Fruit fly (Drosophila melanogaster) whole organism, embryonic: ENCODE results near the gene CG11986.

Source experiments
- CG10267 ChIP-seq: fragments of 200-800 bp; sonication (Bioruptor generic); optimal IDR thresholded peaks from 2 replicates; lab custom pipeline; 2018; ENCODE audit warnings: missing biosample characterization, mild to moderate bottlenecking, missing genetic modification characterization, moderate library complexity
- CG10274 ChIP-seq: fragments of 200-800 bp; sonication (Bioruptor generic); optimal IDR thresholded peaks from 3 replicates; lab custom pipeline; 2017; ENCODE audit warnings: missing biosample characterization, mild to moderate bottlenecking, missing genetic modification characterization
- CG10366 ChIP-seq: fragments of 200-800 bp; sonication (Bioruptor generic); IDR thresholded peaks from 2 replicates; pipeline ENCODE4 v1.3.6; 2022; ENCODE audit warnings: missing biosample characterization, missing genetic modification characterization
- CG10565 ChIP-seq: fragments of 200-800 bp; sonication (Bioruptor generic); optimal IDR thresholded peaks from 3 replicates; lab custom pipeline; 2016; ENCODE audit warnings: missing biosample characterization, mild to moderate bottlenecking, missing genetic modification characterization
- CG1233 ChIP-seq: fragments of 200-800 bp; sonication (Bioruptor generic); optimal IDR thresholded peaks from 4 replicates; lab custom pipeline; 2018; ENCODE audit warnings: missing biosample characterization, mild to moderate bottlenecking, missing genetic modification characterization
- CG12659 ChIP-seq: fragments of 200-800 bp; sonication (Bioruptor generic); optimal IDR thresholded peaks from 3 replicates; lab custom pipeline; 2017; ENCODE audit warnings: mild to moderate bottlenecking, missing biosample characterization, missing genetic modification reagents, missing genetic modification characterization
- CG14860 ChIP-seq: fragments of 200-800 bp; sonication (Bioruptor generic); IDR thresholded peaks from 3 replicates; pipeline ENCODE4 v1.3.6; 2022; ENCODE audit warnings: missing biosample characterization, missing genetic modification characterization; ENCODE audit not compliant: partially characterized antibody
- CG1602 ChIP-seq: fragments of 200-800 bp; sonication (Bioruptor generic); optimal IDR thresholded peaks from 3 replicates; lab custom pipeline; 2016; ENCODE audit warnings: missing biosample characterization, missing genetic modification characterization
- CG1603 ChIP-seq: fragments of 200-800 bp; sonication (Bioruptor generic); optimal IDR thresholded peaks from 2 replicates; lab custom pipeline; 2019; ENCODE audit warnings: missing biosample characterization, mild to moderate bottlenecking, missing genetic modification characterization, moderate library complexity
- CG16813 ChIP-seq: fragments of 200-800 bp; sonication (Bioruptor generic); IDR thresholded peaks from 3 replicates; pipeline ENCODE4 v1.3.6; 2022; ENCODE audit warnings: missing biosample characterization, missing genetic modification characterization; ENCODE audit not compliant: partially characterized antibody
- CG17612 ChIP-seq: fragments of 200-800 bp; sonication (Bioruptor generic); IDR thresholded peaks from 2 replicates; pipeline ENCODE4 v1.3.6; 2022; ENCODE audit warnings: missing biosample characterization, missing genetic modification characterization
- CG18011 ChIP-seq: fragments of 200-800 bp; sonication (Bioruptor generic); optimal IDR thresholded peaks from 2 replicates; lab custom pipeline; 2017; ENCODE audit warnings: missing biosample characterization, missing genetic modification characterization, mild to moderate bottlenecking, moderate library complexity, missing genotype
- CG32532 ChIP-seq: fragments of 200-800 bp; sonication (Bioruptor generic); IDR thresholded peaks from 2 replicates; pipeline ENCODE4 v1.3.6; 2022; ENCODE audit warnings: missing biosample characterization, missing genetic modification characterization
- CG34224 ChIP-seq: fragments of 200-800 bp; sonication (Bioruptor generic); IDR thresholded peaks from 3 replicates; pipeline ENCODE4 v1.3.6; 2022; ENCODE audit warnings: missing biosample characterization, missing genetic modification characterization; ENCODE audit not compliant: partially characterized antibody
- CG4854 ChIP-seq: fragments of 200-800 bp; sonication (Bioruptor generic); optimal IDR thresholded peaks from 2 replicates; lab custom pipeline; 2016; ENCODE audit warnings: missing biosample characterization, missing genetic modification characterization, inconsistent platforms
- CG5953 ChIP-seq: fragments of 200-800 bp; sonication (Bioruptor generic); IDR thresholded peaks from 2 replicates; pipeline ENCODE4 v1.3.6; 2022; ENCODE audit warnings: missing biosample characterization, missing genetic modification characterization
- CG6175 ChIP-seq: fragments of 200-800 bp; sonication (Bioruptor generic); IDR thresholded peaks from 3 replicates; pipeline ENCODE4 v1.3.6; 2022; ENCODE audit warnings: missing biosample characterization, missing genetic modification characterization
- CG7271 ChIP-seq: fragments of 200-800 bp; sonication (Bioruptor generic); optimal IDR thresholded peaks from 2 replicates; lab custom pipeline; 2018; ENCODE audit warnings: missing biosample characterization, mild to moderate bottlenecking, missing genetic modification characterization, moderate library complexity
- CG7372 ChIP-seq: fragments of 200-800 bp; sonication (Bioruptor generic); IDR thresholded peaks from 2 replicates; pipeline ENCODE4 v1.3.6; 2022; ENCODE audit warnings: missing biosample characterization, missing genetic modification characterization
- CG7987 ChIP-seq: fragments of 200-800 bp; sonication (Bioruptor generic); optimal IDR thresholded peaks from 2 replicates; lab custom pipeline; 2018; ENCODE audit warnings: missing biosample characterization, mild to moderate bottlenecking, missing genetic modification characterization, moderate library complexity
- CG8924 ChIP-seq: fragments of 200-800 bp; optimal IDR thresholded peaks from 3 replicates; lab custom pipeline; 2019; ENCODE audit warnings: missing biosample characterization, mild to moderate bottlenecking, missing genetic modification characterization, moderate library complexity
- CTCF ChIP-seq: fragments of 200-800 bp; sonication (Bioruptor generic); optimal IDR thresholded peaks from 2 replicates; lab custom pipeline; 2017; ENCODE audit warnings: missing biosample characterization, mild to moderate bottlenecking, missing genetic modification characterization, moderate library complexity
- D ChIP-seq, 2 experiments: fragments of 200-800 bp in 1 of 2; fragments of >200 bp in 1 of 2; sonication (Bioruptor generic) in 1 of 2; optimal IDR thresholded peaks; 2 replicates in 1 of 2; 3 replicates in 1 of 2; lab custom pipeline; 2017; ENCODE audit warnings: mild to moderate bottlenecking in 1 of 2, missing biosample characterization in 1 of 2, missing genetic modification characterization in 1 of 2, missing genetic modification reagents in 1 of 2
- Pdp1 ChIP-seq, 2 experiments: fragments of 200-800 bp; sonication (Bioruptor generic); optimal IDR thresholded peaks; 3 replicates each; lab custom pipeline; 2016; ENCODE audit warnings: missing biosample characterization in 2 of 2, missing genetic modification characterization in 2 of 2, mild to moderate bottlenecking in 1 of 2, moderate library complexity in 1 of 2
- Sox102F ChIP-seq: fragments of 200-800 bp; sonication (Bioruptor generic); optimal IDR thresholded peaks from 2 replicates; lab custom pipeline; 2018; ENCODE audit warnings: missing biosample characterization, mild to moderate bottlenecking, missing genetic modification characterization, moderate library complexity
- Xrp1 ChIP-seq: fragments of 200-800 bp; sonication (Bioruptor generic); IDR thresholded peaks from 2 replicates; pipeline ENCODE4 v1.3.6; 2022; ENCODE audit warnings: missing biosample characterization, missing genetic modification characterization
- ac ChIP-seq: fragments of 200-800 bp; sonication (Bioruptor generic); optimal IDR thresholded peaks from 3 replicates; lab custom pipeline; 2017; ENCODE audit warnings: missing biosample characterization, mild to moderate bottlenecking, missing genetic modification characterization
- aop ChIP-seq: fragments of 200-800 bp; sonication (Bioruptor generic); IDR thresholded peaks from 2 replicates; pipeline ENCODE4 v1.3.6; 2022; ENCODE audit warnings: missing biosample characterization, missing genetic modification characterization
- ap ChIP-seq: fragments of 200-800 bp; sonication (Bioruptor generic); IDR thresholded peaks from 2 replicates; pipeline ENCODE4 v1.3.6; 2022; ENCODE audit warnings: missing biosample characterization, missing genetic modification characterization
- bcd ChIP-seq: fragments of 200-800 bp; sonication (Bioruptor generic); optimal IDR thresholded peaks from 2 replicates; lab custom pipeline; 2017; ENCODE audit warnings: missing biosample characterization, mild to moderate bottlenecking, missing genetic modification characterization
- cato ChIP-seq: fragments of 200-800 bp; sonication (Bioruptor generic); optimal IDR thresholded peaks from 2 replicates; lab custom pipeline; 2016; ENCODE audit warnings: missing biosample characterization, missing genetic modification characterization, borderline replicate concordance
- chif ChIP-seq, 2 experiments: fragments of 200-800 bp; sonication (Bioruptor generic); optimal IDR thresholded peaks; 3 replicates each; lab custom pipeline; 2016; ENCODE audit warnings: missing biosample characterization in 2 of 2, missing genetic modification characterization in 2 of 2
- chm ChIP-seq: fragments of 200-800 bp; sonication (Bioruptor generic); IDR thresholded peaks from 2 replicates; pipeline ENCODE4 v1.3.6; 2022; ENCODE audit warnings: missing biosample characterization, missing genetic modification characterization
- disco-r ChIP-seq: fragments of 200-800 bp; sonication (Bioruptor generic); optimal IDR thresholded peaks from 2 replicates; lab custom pipeline; 2016; ENCODE audit warnings: missing biosample characterization, missing genetic modification characterization
- dysf ChIP-seq: fragments of 200-800 bp; sonication (Bioruptor generic); IDR thresholded peaks from 3 replicates; pipeline ENCODE4 v1.3.6; 2022; ENCODE audit warnings: missing biosample characterization, missing genetic modification characterization
- esg ChIP-seq: fragments of 200-800 bp; sonication (Bioruptor generic); conservative IDR thresholded peaks from 2 replicates; pipeline ENCODE4 v1.3.6; 2022; ENCODE audit warnings: missing biosample characterization, missing genetic modification characterization
- eyg ChIP-seq: fragments of 200-800 bp; sonication (Bioruptor generic); optimal IDR thresholded peaks from 3 replicates; lab custom pipeline; 2016; ENCODE audit warnings: missing biosample characterization, missing genetic modification characterization
- fd96Cb ChIP-seq: fragments of 200-800 bp; sonication (Bioruptor generic); optimal IDR thresholded peaks from 2 replicates; lab custom pipeline; 2018; ENCODE audit warnings: missing biosample characterization, mild to moderate bottlenecking, missing genetic modification characterization, moderate library complexity
- gem ChIP-seq: fragments of 200-800 bp; sonication (Bioruptor generic); optimal IDR thresholded peaks from 2 replicates; lab custom pipeline; 2019; ENCODE audit warnings: missing biosample characterization, mild to moderate bottlenecking, missing genetic modification characterization, moderate library complexity
- gfzf ChIP-seq: fragments of 200-800 bp; sonication (Bioruptor generic); optimal IDR thresholded peaks from 2 replicates; lab custom pipeline; 2016; ENCODE audit warnings: missing biosample characterization, mild to moderate bottlenecking, missing genetic modification characterization, moderate library complexity
- h ChIP-seq: fragments of >200 bp; optimal IDR thresholded peaks from 2 replicates; lab custom pipeline; 2017
- nmo ChIP-seq: fragments of 200-800 bp; sonication (Bioruptor generic); optimal IDR thresholded peaks from 2 replicates; lab custom pipeline; 2018; ENCODE audit warnings: missing biosample characterization, mild to moderate bottlenecking, missing genetic modification characterization, moderate library complexity
- pfk ChIP-seq: fragments of 200-800 bp; sonication (Bioruptor generic); optimal IDR thresholded peaks from 2 replicates; lab custom pipeline; 2018; ENCODE audit warnings: missing biosample characterization, mild to moderate bottlenecking, missing genetic modification characterization, moderate library complexity
- repo ChIP-seq: fragments of 200-800 bp; sonication (Bioruptor generic); optimal IDR thresholded peaks from 2 replicates; lab custom pipeline; 2016; ENCODE audit warnings: missing biosample characterization, missing genetic modification characterization
- rib ChIP-seq: fragments of 200-800 bp; sonication (Bioruptor generic); IDR thresholded peaks from 2 replicates; pipeline ENCODE4 v1.3.6; 2022; ENCODE audit warnings: missing biosample characterization, missing genetic modification characterization
- sim ChIP-seq: fragments of 200-800 bp; sonication (Bioruptor generic); IDR thresholded peaks from 2 replicates; pipeline ENCODE4 v1.3.6; 2022; ENCODE audit warnings: missing biosample characterization, missing genetic modification characterization
- vfl ChIP-seq: fragments of 200-800 bp; sonication (Bioruptor generic); optimal IDR thresholded peaks from 2 replicates; lab custom pipeline; 2016; ENCODE audit warnings: missing biosample characterization, missing genetic modification characterization
- zf30C ChIP-seq: fragments of 200-800 bp; sonication (Bioruptor generic); optimal IDR thresholded peaks from 3 replicates; lab custom pipeline; 2018; ENCODE audit warnings: missing biosample characterization, mild to moderate bottlenecking, missing genetic modification characterization

The CG11986 gene

dm6 chr3R:8979850-8980775 lies 35.1 kb upstream of the CG11986 start (continued):
- TF ChIP-seq h (lab: Kevin White, UChicago) (no peak), Sox102F (no peak), esg (GFP tag; lab: Robert Waterston, UW) (no peak), cato (GFP tag; lab: Kevin White, UChicago) (no peak), CG6175 (GFP tag; lab: Robert Waterston, UW) (no peak), CG32532 (GFP tag; lab: Robert Waterston, UW) (peak; percentile 58; the same call in 1 of the 2 replicates), CTCF (GFP tag; lab: Kevin White, UChicago) (peak; percentile 98), aop (GFP tag; lab: Robert Waterston, UW) (no peak), CG18011 (no peak), CG12659 (GFP tag; lab: Kevin White, UChicago) (no peak), bcd (GFP tag; lab: Kevin White, UChicago) (no peak), zf30C (GFP tag; lab: Kevin White, UChicago) (no peak), CG1602 (no peak), Pdp1 (GFP tag; optimal IDR thresholded peaks at IDR 0.05; lab: Kevin White, UChicago) (peak in 1 of 2 experiments; percentile 41), gem (tag; lab: Kevin White, UChicago) (peak; percentile 1), CG16813 (GFP tag; lab: Robert Waterston, UW) (peak; percentile 60; the same call in 2 of the 3 replicates), rib (GFP tag; lab: Robert Waterston, UW) (0 out of 2 replicates have a peak, but pooled peaks have one; percentile 9), CG14860 (GFP tag; lab: Robert Waterston, UW) (no peak), ap (no peak), CG10366 (GFP tag; lab: Robert Waterston, UW) (no peak), CG10267 (tag; lab: Kevin White, UChicago) (peak; percentile 17), pfk (GFP tag; lab: Kevin White, UChicago) (peak; percentile 18), eyg (GFP tag; lab: Kevin White, UChicago) (no peak), CG10565 (no peak), gfzf (GFP tag; lab: Kevin White, UChicago) (no peak), CG1233 (GFP tag; lab: Kevin White, UChicago) (peak; percentile 6), CG5953 (GFP tag; lab: Robert Waterston, UW) (no peak), CG17612 (GFP tag; lab: Robert Waterston, UW) (no peak), CG7372 (no peak), nmo (peak; percentile 35), fd96Cb (tag; lab: Kevin White, UChicago) (no peak), repo (GFP tag; lab: Kevin White, UChicago) (no peak), vfl (no peak), D (optimal IDR thresholded peaks at IDR 0.05; lab: Kevin White, UChicago) (no peak), D (GFP tag; optimal IDR thresholded peaks at IDR 0.05; lab: Kevin White, UChicago) (no peak), CG8924 (tag; lab: Kevin White, UChicago) (no peak), dysf (GFP tag; lab: Robert Waterston, UW) (no peak), CG7271 (tag; lab: Kevin White, UChicago) (no peak), Xrp1 (GFP tag; lab: Robert Waterston, UW) (0 out of 2 replicates have a peak, but pooled peaks have one; percentile 30), chif (GFP tag; optimal IDR thresholded peaks at IDR 0.05; lab: Kevin White, UChicago) (peak in 1 of 2 experiments; percentile 30), sim (GFP tag; lab: Robert Waterston, UW) (0 out of 2 replicates have a peak, but pooled peaks have one; percentile 27), CG4854 (no peak), CG34224 (GFP tag; lab: Robert Waterston, UW) (no peak; the same call in 2 of the 3 replicates), CG7987 (GFP tag; lab: Kevin White, UChicago) (no peak), ac (GFP tag; lab: Kevin White, UChicago) (no peak), CG10274 (no peak), CG1603 (tag; lab: Kevin White, UChicago) (peak; percentile 32), disco-r (no peak), chm (GFP tag; lab: Robert Waterston, UW) (no peak)
